Fruit fly (Drosophila melanogaster): Measurements from ENCODE around the gene pico.

The pico gene

dm6 chrX:19811057-19811456 lies 40.8 kb downstream of the pico start:
- no peak for TF ChIP-seq psq (optimal IDR thresholded peaks at IDR 0.05)
- TF ChIP-seq Sin3A (optimal IDR thresholded peaks at IDR 0.05), result no peak
- no peak for TF ChIP-seq insv (optimal IDR thresholded peaks at IDR 0.05)
- no peak for TF ChIP-seq ttk (optimal IDR thresholded peaks at IDR 0.05)
- TF ChIP-seq Myc (optimal IDR thresholded peaks at IDR 0.05), result no peak
- TF ChIP-seq h (optimal IDR thresholded peaks at IDR 0.05), result no peak

- TF ChIP-seq psq (optimal IDR thresholded peaks at IDR 0.05) (no peak), insv (optimal IDR thresholded peaks at IDR 0.05) (no peak), Myc (optimal IDR thresholded peaks at IDR 0.05) (no peak), Sin3A (optimal IDR thresholded peaks at IDR 0.05) (no peak), h (optimal IDR thresholded peaks at IDR 0.05) (no peak), ttk (optimal IDR thresholded peaks at IDR 0.05) (no peak)
These were observed 45.7 kb downstream of the pico start for dm6 chrX:19806137-19806536.

dm6 chrX:19795808-19796207 lies 56.1 kb downstream of the pico start:
- TF ChIP-seq Sin3A (optimal IDR thresholded peaks at IDR 0.05), result no peak
- no peak for TF ChIP-seq h (optimal IDR thresholded peaks at IDR 0.05)
- TF ChIP-seq ttk (optimal IDR thresholded peaks at IDR 0.05), result no peak
- no peak for TF ChIP-seq psq (optimal IDR thresholded peaks at IDR 0.05)
- no peak for TF ChIP-seq Myc (optimal IDR thresholded peaks at IDR 0.05)
- no peak for TF ChIP-seq insv (optimal IDR thresholded peaks at IDR 0.05)

dm6 chrX:19792572-19792971 lies 59.3 kb downstream of the pico start:
- TF ChIP-seq psq (optimal IDR thresholded peaks at IDR 0.05), result no peak
- no peak for TF ChIP-seq Myc (optimal IDR thresholded peaks at IDR 0.05)
- no peak for TF ChIP-seq insv (optimal IDR thresholded peaks at IDR 0.05)
- no peak for TF ChIP-seq h (optimal IDR thresholded peaks at IDR 0.05)
- no peak for TF ChIP-seq ttk (optimal IDR thresholded peaks at IDR 0.05)
- no peak for TF ChIP-seq Sin3A (optimal IDR thresholded peaks at IDR 0.05)

- TF ChIP-seq Sin3A (optimal IDR thresholded peaks at IDR 0.05), result no peak
- no peak for TF ChIP-seq psq (optimal IDR thresholded peaks at IDR 0.05)
- no peak for TF ChIP-seq ttk (optimal IDR thresholded peaks at IDR 0.05)
- no peak for TF ChIP-seq insv (optimal IDR thresholded peaks at IDR 0.05)
- no peak for TF ChIP-seq Myc (optimal IDR thresholded peaks at IDR 0.05)
- TF ChIP-seq h (optimal IDR thresholded peaks at IDR 0.05), result no peak
These were observed 60.0 kb downstream of the pico start for dm6 chrX:19791832-19792231.

- TF ChIP-seq Sin3A (optimal IDR thresholded peaks at IDR 0.05) (no peak), Myc (optimal IDR thresholded peaks at IDR 0.05) (no peak), h (optimal IDR thresholded peaks at IDR 0.05) (no peak), insv (optimal IDR thresholded peaks at IDR 0.05) (no peak), psq (optimal IDR thresholded peaks at IDR 0.05) (no peak), ttk (optimal IDR thresholded peaks at IDR 0.05) (no peak)
These were observed 63.3 kb downstream of the pico start for dm6 chrX:19788621-19788944.

- TF ChIP-seq Myc (optimal IDR thresholded peaks at IDR 0.05), result no peak
- TF ChIP-seq Sin3A (optimal IDR thresholded peaks at IDR 0.05), result no peak
- TF ChIP-seq ttk (optimal IDR thresholded peaks at IDR 0.05), result no peak
- no peak for TF ChIP-seq h (optimal IDR thresholded peaks at IDR 0.05)
- TF ChIP-seq psq (optimal IDR thresholded peaks at IDR 0.05), result no peak
- TF ChIP-seq insv (optimal IDR thresholded peaks at IDR 0.05), result no peak
These were observed 63.8 kb downstream of the pico start for dm6 chrX:19787921-19788620.

- TF ChIP-seq ttk (optimal IDR thresholded peaks at IDR 0.05) (no peak), psq (optimal IDR thresholded peaks at IDR 0.05) (no peak), h (optimal IDR thresholded peaks at IDR 0.05) (no peak), Sin3A (optimal IDR thresholded peaks at IDR 0.05) (no peak), Myc (optimal IDR thresholded peaks at IDR 0.05) (no peak), insv (optimal IDR thresholded peaks at IDR 0.05) (no peak)
These were observed 65.0 kb downstream of the pico start for dm6 chrX:19786823-19787222.

- TF ChIP-seq h (optimal IDR thresholded peaks at IDR 0.05), result no peak
These were observed 66.5 kb downstream of the pico start for dm6 chrX:19785403-19785802.

- TF ChIP-seq Sin3A (optimal IDR thresholded peaks at IDR 0.05) (no peak), insv (optimal IDR thresholded peaks at IDR 0.05) (no peak), psq (optimal IDR thresholded peaks at IDR 0.05) (no peak), ttk (optimal IDR thresholded peaks at IDR 0.05) (no peak), Myc (optimal IDR thresholded peaks at IDR 0.05) (no peak), h (optimal IDR thresholded peaks at IDR 0.05) (no peak)
These were observed 67.0 kb downstream of the pico start for dm6 chrX:19784875-19785274.

dm6 chrX:19783457-19783856 lies 68.4 kb downstream of the pico start, which contains the start of gene zld:
Gene zld (minus strand): TSS chrX:19783548.
- TF ChIP-seq psq (optimal IDR thresholded peaks at IDR 0.05), result no peak
- TF ChIP-seq Myc (optimal IDR thresholded peaks at IDR 0.05), result no peak
- TF ChIP-seq insv (optimal IDR thresholded peaks at IDR 0.05), result no peak
- no peak for TF ChIP-seq ttk (optimal IDR thresholded peaks at IDR 0.05)
- no peak for TF ChIP-seq h (optimal IDR thresholded peaks at IDR 0.05)

- TF ChIP-seq Myc (optimal IDR thresholded peaks at IDR 0.05), result no peak
- no peak for TF ChIP-seq Sin3A (optimal IDR thresholded peaks at IDR 0.05)
- no peak for TF ChIP-seq h (optimal IDR thresholded peaks at IDR 0.05)
- no peak for TF ChIP-seq insv (optimal IDR thresholded peaks at IDR 0.05)
- TF ChIP-seq ttk (optimal IDR thresholded peaks at IDR 0.05), result no peak
- no peak for TF ChIP-seq psq (optimal IDR thresholded peaks at IDR 0.05)
These were observed 69.0 kb downstream of the pico start for dm6 chrX:19782736-19783325.

- TF ChIP-seq insv (optimal IDR thresholded peaks at IDR 0.05) (no peak), Sin3A (optimal IDR thresholded peaks at IDR 0.05) (no peak), ttk (optimal IDR thresholded peaks at IDR 0.05) (no peak)
These were observed 70.0 kb downstream of the pico start for dm6 chrX:19781861-19782260.
